Fruit fly (Drosophila melanogaster): ENCODE results near the gene CG8475.

CG8475 gene

dm6 chr2L:8217917-8218316 lies 21.2 kb upstream of the CG8475 start, which contains the start of gene CG8292:
Gene CG8292, minus strand, starts transcription at chr2L:8218017.
- TF ChIP-seq pan (optimal IDR thresholded peaks at IDR 0.05) (no peak), EcR (GFP tag; optimal IDR thresholded peaks at IDR 0.05) (no peak), psq (optimal IDR thresholded peaks at IDR 0.05) (no peak), usp (GFP tag; optimal IDR thresholded peaks at IDR 0.05) (no peak)

dm6 chr2L:8215259-8215929 lies 18.7 kb upstream of the CG8475 start, which contains the start of gene CG8349:
Gene CG8349, plus strand, starts transcription at chr2L:8215915.
- no peak for TF ChIP-seq pan (optimal IDR thresholded peaks at IDR 0.05)
- TF ChIP-seq usp (GFP tag; optimal IDR thresholded peaks at IDR 0.05): no peak
- TF ChIP-seq CG8478 (optimal IDR thresholded peaks at IDR 0.05): no peak
- TF ChIP-seq EcR (GFP tag; optimal IDR thresholded peaks at IDR 0.05): no peak
- no peak for TF ChIP-seq Dll (optimal IDR thresholded peaks at IDR 0.05)
- no peak for TF ChIP-seq psq (optimal IDR thresholded peaks at IDR 0.05)

- no peak for TF ChIP-seq pan (optimal IDR thresholded peaks at IDR 0.05)
- no peak for TF ChIP-seq EcR (GFP tag; optimal IDR thresholded peaks at IDR 0.05)
- TF ChIP-seq psq (optimal IDR thresholded peaks at IDR 0.05): no peak
- no peak for TF ChIP-seq usp (GFP tag; optimal IDR thresholded peaks at IDR 0.05)
- TF ChIP-seq CG8478 (optimal IDR thresholded peaks at IDR 0.05): no peak
- no peak for TF ChIP-seq Dll (optimal IDR thresholded peaks at IDR 0.05)
These were observed 17.3 kb upstream of the CG8475 start, which contains the start of gene CG8353 for dm6 chr2L:8213987-8214386. Gene CG8353, plus strand, starts transcription at chr2L:8214045.

DNA sequence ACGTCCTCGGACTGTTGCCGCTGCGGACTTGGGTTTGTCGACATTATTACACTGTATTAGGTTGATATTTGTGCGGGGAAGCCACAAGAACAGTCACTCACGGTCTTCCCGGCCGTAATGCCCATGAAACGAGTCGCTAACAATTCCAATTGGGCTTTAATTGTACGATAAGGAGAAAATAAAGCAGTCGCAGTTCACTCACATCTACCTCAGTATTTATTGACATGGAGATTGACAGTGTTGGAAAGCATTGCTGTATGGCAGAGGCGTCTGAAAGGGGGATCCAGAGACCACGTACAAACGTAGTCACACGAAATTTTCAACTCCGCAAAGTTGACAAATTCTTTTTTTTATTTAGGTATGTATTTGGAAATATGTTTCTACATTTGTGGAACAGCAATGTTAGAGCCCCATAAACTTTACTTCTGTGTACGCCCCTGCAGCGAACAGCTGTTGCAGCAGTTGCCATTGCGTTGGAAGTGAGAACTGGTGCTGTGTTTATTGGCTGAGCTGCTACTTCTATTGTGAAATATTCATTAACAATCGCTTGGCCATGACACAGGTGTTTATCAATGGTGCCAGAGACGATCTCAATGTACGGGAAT lies 16.1 kb upstream of the CG8475 start, which contains the start of the genes CG8372 and CG8360:
Gene CG8372, minus strand, starts transcription at position 237 of the 605 bp plus-strand sequence.
Gene CG8360, plus strand, starts transcription at position 294 of the 605 bp plus-strand sequence.
- no peak for TF ChIP-seq pan (optimal IDR thresholded peaks at IDR 0.05)
- TF ChIP-seq EcR (GFP tag; optimal IDR thresholded peaks at IDR 0.05): peak in 1 of 2 experiments; percentile 68

DNA sequence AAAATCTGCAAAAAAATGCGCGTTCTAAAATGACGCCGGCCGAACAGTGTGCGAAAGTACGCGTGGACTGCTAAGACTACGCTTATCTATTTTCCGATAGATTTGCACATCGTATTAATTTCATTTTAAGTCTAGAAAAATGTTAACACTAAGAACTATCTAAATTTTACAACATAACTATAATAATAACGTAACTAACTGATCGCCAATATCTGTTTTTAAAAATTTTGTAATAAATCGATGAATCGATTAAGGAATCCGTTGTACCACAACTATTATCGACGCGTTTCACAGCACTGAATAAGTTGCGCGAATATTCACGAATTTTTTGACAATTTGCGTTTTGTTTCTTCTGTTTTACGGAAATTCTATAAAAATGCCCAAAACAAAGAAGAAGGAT lies 14.4 kb upstream of the CG8475 start, which contains the start of gene Ssb-c31a:
Gene Ssb-c31a, plus strand, starts transcription at position 278 of the 400 bp plus-strand sequence.
- no peak for TF ChIP-seq usp (GFP tag; optimal IDR thresholded peaks at IDR 0.05)
- TF ChIP-seq Dll (optimal IDR thresholded peaks at IDR 0.05): no peak
- no peak for TF ChIP-seq EcR (GFP tag; optimal IDR thresholded peaks at IDR 0.05)
- TF ChIP-seq pan (optimal IDR thresholded peaks at IDR 0.05): no peak
- TF ChIP-seq CG8478 (optimal IDR thresholded peaks at IDR 0.05): no peak
- no peak for TF ChIP-seq psq (optimal IDR thresholded peaks at IDR 0.05)

DNA sequence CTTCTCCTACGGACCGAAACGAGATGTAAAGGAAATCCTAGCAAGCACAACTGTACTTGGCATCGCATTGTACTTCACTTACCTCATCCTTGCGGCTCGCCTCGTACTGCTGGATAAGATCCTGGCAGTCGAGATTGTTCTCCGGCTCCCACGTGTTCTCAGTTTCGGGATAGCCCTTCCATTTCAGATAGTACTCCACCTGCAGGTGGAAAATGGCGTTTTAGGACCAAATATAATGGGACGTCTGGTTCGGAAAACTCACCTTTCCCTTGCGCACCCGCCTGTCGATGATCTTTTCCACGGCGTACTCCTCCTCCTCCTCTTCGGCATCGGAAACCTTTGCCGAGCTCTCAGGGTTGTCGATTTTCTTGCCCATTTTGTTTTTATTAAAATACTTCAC lies 13.8 kb upstream of the CG8475 start:
- TF ChIP-seq psq (optimal IDR thresholded peaks at IDR 0.05): no peak
- TF ChIP-seq CG8478 (optimal IDR thresholded peaks at IDR 0.05): no peak
- no peak for TF ChIP-seq usp (GFP tag; optimal IDR thresholded peaks at IDR 0.05)
- no peak for TF ChIP-seq EcR (GFP tag; optimal IDR thresholded peaks at IDR 0.05)

DNA sequence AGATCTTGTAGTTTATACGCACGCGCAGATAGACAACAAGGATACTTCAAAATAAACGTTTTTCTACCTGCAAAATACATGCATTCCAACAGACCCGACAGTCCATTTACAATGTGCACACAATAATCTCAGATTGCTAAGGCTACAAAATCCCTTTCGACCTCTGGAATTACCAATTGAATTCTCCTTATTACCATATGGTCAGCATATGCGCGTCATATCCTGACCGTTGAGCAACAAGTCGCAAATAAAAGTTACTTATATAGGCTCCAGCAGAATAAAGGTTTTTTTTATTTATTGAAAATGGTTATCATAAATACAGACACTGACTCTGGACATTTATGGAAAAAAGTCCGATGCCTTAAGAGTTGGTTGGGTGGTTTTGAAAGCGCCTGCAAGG lies 12.6 kb upstream of the CG8475 start:
- TF ChIP-seq pan (optimal IDR thresholded peaks at IDR 0.05): no peak

DNA sequence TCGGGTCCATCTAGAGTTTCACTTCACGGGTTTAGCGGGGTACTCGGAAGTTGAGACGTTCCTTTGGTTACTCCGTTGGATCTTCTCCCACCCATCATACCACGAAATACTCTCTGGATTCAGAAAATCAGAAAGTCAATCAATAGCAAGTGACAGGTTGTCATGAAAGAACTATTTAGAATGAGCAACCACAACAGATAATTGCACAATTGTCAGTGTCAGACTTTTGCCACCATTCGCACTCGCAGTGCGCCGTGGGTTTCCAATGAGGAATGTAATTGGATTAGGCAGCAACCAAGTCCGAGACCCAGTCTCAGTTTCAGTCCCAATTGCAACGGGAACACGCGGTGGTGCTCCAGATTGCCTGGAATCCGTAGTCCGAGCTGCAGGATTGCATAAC lies 9.2 kb upstream of the CG8475 start, which contains the start of gene CG8419:
Gene CG8419, plus strand, starts transcription at position 301 of the 400 bp plus-strand sequence.
- TF ChIP-seq Dll (optimal IDR thresholded peaks at IDR 0.05): no peak
- TF ChIP-seq EcR (GFP tag; optimal IDR thresholded peaks at IDR 0.05): no peak
- TF ChIP-seq CG8478 (optimal IDR thresholded peaks at IDR 0.05): no peak

dm6 chr2L:8204996-8205567 lies 8.4 kb upstream of the CG8475 start, which contains the start of gene SLC5A11:
Gene SLC5A11, minus strand, starts transcription at chr2L:8205132.
- TF ChIP-seq CG8478 (optimal IDR thresholded peaks at IDR 0.05) (no peak), psq (optimal IDR thresholded peaks at IDR 0.05) (no peak), pan (optimal IDR thresholded peaks at IDR 0.05) (peak; percentile 98)

- TF ChIP-seq psq (optimal IDR thresholded peaks at IDR 0.05) (no peak), CG8478 (optimal IDR thresholded peaks at IDR 0.05) (no peak), Dll (optimal IDR thresholded peaks at IDR 0.05) (no peak), EcR (GFP tag; optimal IDR thresholded peaks at IDR 0.05) (no peak), pan (optimal IDR thresholded peaks at IDR 0.05) (no peak), usp (GFP tag; optimal IDR thresholded peaks at IDR 0.05) (no peak)
These were observed 7.6 kb upstream of the CG8475 start for dm6 chr2L:8204366-8204765.

dm6 chr2L:8203748-8204147 lies 7.0 kb upstream of the CG8475 start:
- TF ChIP-seq pan (optimal IDR thresholded peaks at IDR 0.05) (no peak), EcR (GFP tag; optimal IDR thresholded peaks at IDR 0.05) (no peak), Dll (optimal IDR thresholded peaks at IDR 0.05) (no peak), psq (optimal IDR thresholded peaks at IDR 0.05) (no peak), usp (GFP tag; optimal IDR thresholded peaks at IDR 0.05) (no peak), CG8478 (optimal IDR thresholded peaks at IDR 0.05) (no peak)

- TF ChIP-seq EcR (GFP tag; optimal IDR thresholded peaks at IDR 0.05) (no peak), pan (optimal IDR thresholded peaks at IDR 0.05) (no peak), psq (optimal IDR thresholded peaks at IDR 0.05) (no peak), CG8478 (optimal IDR thresholded peaks at IDR 0.05) (no peak), usp (GFP tag; optimal IDR thresholded peaks at IDR 0.05) (no peak), Dll (optimal IDR thresholded peaks at IDR 0.05) (no peak)
These were observed 5.9 kb upstream of the CG8475 start for dm6 chr2L:8202569-8202968.

All from whole organism.